Worm (Caenorhabditis elegans): ENCODE results near the gene dct-18.

- TF ChIP-seq nhr-237 (tag; optimal IDR thresholded peaks at IDR 0.05) = no peak
- TF ChIP-seq ztf-11 (tag; optimal IDR thresholded peaks at IDR 0.05) = no peak
- no peak for TF ChIP-seq nhr-12 (tag; optimal IDR thresholded peaks at IDR 0.05)
- TF ChIP-seq zag-1 (tag; optimal IDR thresholded peaks at IDR 0.05) = no peak
- TF ChIP-seq jun-1 (tag; optimal IDR thresholded peaks at IDR 0.05) = no peak
Observed at ce11 chrII:12896666-12897065, 35.0 kb upstream of the dct-18 start.
